Fruit fly (Drosophila melanogaster) whole organism, prepupa: ENCODE results near the gene CG5235.

Source experiments
- CG10631 ChIP-seq: fragments of 200-800 bp; sonication (Bioruptor generic); optimal IDR thresholded peaks from 2 replicates; lab custom pipeline; 2016; ENCODE audit warnings: missing biosample characterization, missing genetic modification characterization
- CG10669 ChIP-seq: fragments of 200-800 bp; sonication (Bioruptor generic); optimal IDR thresholded peaks from 3 replicates; lab custom pipeline; 2018; ENCODE audit warnings: missing biosample characterization, mild to moderate bottlenecking, missing genetic modification characterization, moderate library complexity
- CG11762 ChIP-seq: fragments of 200-800 bp; sonication (Bioruptor generic); optimal IDR thresholded peaks from 3 replicates; lab custom pipeline; 2016; ENCODE audit warnings: missing biosample characterization, missing genetic modification characterization; ENCODE audit not compliant: insufficient read depth
- CG11902 ChIP-seq: fragments of 200-800 bp; sonication (Bioruptor generic); optimal IDR thresholded peaks from 3 replicates; lab custom pipeline; 2016; ENCODE audit warnings: missing biosample characterization, missing genetic modification characterization
- CG15336 ChIP-seq: fragments of 200-800 bp; sonication (Bioruptor generic); IDR thresholded peaks from 2 replicates; pipeline ENCODE4 v1.3.6; 2022; ENCODE audit warnings: missing biosample characterization, missing genetic modification characterization
- CG16779 ChIP-seq: fragments of 200-800 bp; sonication (Bioruptor generic); optimal IDR thresholded peaks from 3 replicates; lab custom pipeline; 2017; ENCODE audit warnings: missing biosample characterization, mild to moderate bottlenecking, missing genetic modification characterization
- CG3032 ChIP-seq: fragments of 200-800 bp; optimal IDR thresholded peaks from 2 replicates; lab custom pipeline; 2019; ENCODE audit warnings: missing biosample characterization, mild to moderate bottlenecking, missing genetic modification characterization, moderate library complexity
- CG31627 ChIP-seq: fragments of 200-800 bp; sonication (Bioruptor generic); optimal IDR thresholded peaks from 3 replicates; lab custom pipeline; 2016; ENCODE audit warnings: missing biosample characterization, missing genetic modification characterization
- CG32006 ChIP-seq: fragments of 200-800 bp; sonication (Bioruptor generic); optimal IDR thresholded peaks from 3 replicates; lab custom pipeline; 2017; ENCODE audit warnings: missing biosample characterization, mild to moderate bottlenecking, missing genetic modification characterization
- CG34406 ChIP-seq: fragments of 200-800 bp; sonication (Bioruptor generic); optimal IDR thresholded peaks from 3 replicates; lab custom pipeline; 2016; ENCODE audit warnings: missing biosample characterization, missing genetic modification characterization
- CG4318 ChIP-seq: fragments of 200-800 bp; sonication (Bioruptor generic); optimal IDR thresholded peaks from 3 replicates; lab custom pipeline; 2017; ENCODE audit warnings: missing biosample characterization, mild to moderate bottlenecking, missing genetic modification characterization
- CG6276 ChIP-seq: fragments of 200-800 bp; sonication (Bioruptor generic); optimal IDR thresholded peaks from 2 replicates; lab custom pipeline; 2017; ENCODE audit warnings: missing biosample characterization, mild to moderate bottlenecking, missing genetic modification characterization
- CG6792 ChIP-seq: fragments of 200-800 bp; sonication (Bioruptor generic); optimal IDR thresholded peaks from 3 replicates; lab custom pipeline; 2016; ENCODE audit warnings: missing biosample characterization, missing genetic modification characterization
- CG6808 ChIP-seq: fragments of 200-800 bp; sonication (Bioruptor generic); optimal IDR thresholded peaks from 3 replicates; lab custom pipeline; 2017; ENCODE audit warnings: missing biosample characterization, missing genetic modification characterization, mild to moderate bottlenecking, moderate library complexity, missing genetic modification reagents
- CG6854 ChIP-seq: fragments of 200-800 bp; sonication (Bioruptor generic); optimal IDR thresholded peaks from 2 replicates; lab custom pipeline; 2017; ENCODE audit warnings: missing biosample characterization, mild to moderate bottlenecking, missing genetic modification characterization
- CG8119 ChIP-seq: fragments of 200-800 bp; sonication (Bioruptor generic); IDR thresholded peaks from 3 replicates; pipeline ENCODE4 v1.3.6; 2022; ENCODE audit warnings: missing biosample characterization, missing genetic modification characterization
- CG8319 ChIP-seq: fragments of 200-800 bp; sonication (Bioruptor generic); optimal IDR thresholded peaks from 3 replicates; lab custom pipeline; 2016; ENCODE audit warnings: missing biosample characterization, missing genetic modification characterization
- CG9139 ChIP-seq: fragments of 200-800 bp; sonication (Bioruptor generic); optimal IDR thresholded peaks from 3 replicates; lab custom pipeline; 2017; ENCODE audit warnings: missing biosample characterization, mild to moderate bottlenecking, missing genetic modification characterization
- Eip75B ChIP-seq: fragments of 200-800 bp; sonication (Bioruptor generic); optimal IDR thresholded peaks from 3 replicates; lab custom pipeline; 2016; ENCODE audit warnings: missing biosample characterization, missing genetic modification characterization
- Eip93F ChIP-seq: fragments of 200-800 bp; sonication (Bioruptor generic); optimal IDR thresholded peaks from 2 replicates; lab custom pipeline; 2016; ENCODE audit warnings: missing biosample characterization, mild to moderate bottlenecking, missing genetic modification characterization
- Ets21C ChIP-seq: fragments of 200-800 bp; sonication (Bioruptor generic); optimal IDR thresholded peaks from 3 replicates; lab custom pipeline; 2016; ENCODE audit warnings: missing biosample characterization, missing genetic modification characterization
- Gug ChIP-seq: fragments of 200-800 bp; sonication (Bioruptor generic); IDR thresholded peaks from 2 replicates; pipeline ENCODE4 v1.3.6; 2022; ENCODE audit warnings: missing biosample characterization, missing genetic modification characterization
- Hr38 ChIP-seq: sonication (Bioruptor generic); optimal IDR thresholded peaks from 2 replicates; lab custom pipeline; 2016; ENCODE audit warnings: missing biosample characterization, missing genetic modification characterization
- Hr39 ChIP-seq: fragments of 200-800 bp; sonication (Bioruptor generic); optimal IDR thresholded peaks from 2 replicates; lab custom pipeline; 2016; ENCODE audit warnings: missing biosample characterization, missing genetic modification characterization
- Hr4 ChIP-seq: fragments of 200-800 bp; sonication (Bioruptor generic); optimal IDR thresholded peaks from 3 replicates; lab custom pipeline; 2016; ENCODE audit warnings: missing biosample characterization, missing genetic modification characterization
- Lpt ChIP-seq: fragments of 200-800 bp; sonication (Bioruptor generic); optimal IDR thresholded peaks from 3 replicates; lab custom pipeline; 2016; ENCODE audit warnings: missing biosample characterization, missing genetic modification characterization
- OdsH ChIP-seq: fragments of 200-800 bp; sonication (Bioruptor generic); optimal IDR thresholded peaks from 3 replicates; lab custom pipeline; 2016; ENCODE audit warnings: missing biosample characterization, missing genetic modification characterization
- Sox102F ChIP-seq: fragments of 200-800 bp; sonication (Bioruptor generic); optimal IDR thresholded peaks from 2 replicates; lab custom pipeline; 2016; ENCODE audit warnings: missing biosample characterization, mild to moderate bottlenecking, missing genetic modification characterization
- Sox14 ChIP-seq: fragments of 200-800 bp; sonication (Bioruptor generic); optimal IDR thresholded peaks from 3 replicates; lab custom pipeline; 2016; ENCODE audit warnings: missing biosample characterization, missing genetic modification characterization
- Sox15 ChIP-seq: fragments of 200-800 bp; sonication (Bioruptor generic); optimal IDR thresholded peaks from 3 replicates; lab custom pipeline; 2016; ENCODE audit warnings: missing biosample characterization, missing genetic modification characterization
- achi ChIP-seq: fragments of 200-800 bp; sonication (Bioruptor generic); optimal IDR thresholded peaks from 3 replicates; lab custom pipeline; 2016; ENCODE audit warnings: missing biosample characterization, missing genetic modification characterization
- cyc ChIP-seq: fragments of 200-800 bp; sonication (Bioruptor generic); optimal IDR thresholded peaks from 3 replicates; lab custom pipeline; 2016; ENCODE audit warnings: missing biosample characterization, missing genetic modification characterization
- dac ChIP-seq: fragments of 200-800 bp; sonication (Bioruptor generic); optimal IDR thresholded peaks from 2 replicates; lab custom pipeline; 2017; ENCODE audit warnings: missing biosample characterization, mild to moderate bottlenecking, missing genetic modification characterization
- eg ChIP-seq: fragments of 200-800 bp; sonication (Bioruptor generic); IDR thresholded peaks from 3 replicates; pipeline ENCODE4 v1.3.6; 2022; ENCODE audit warnings: missing biosample characterization, missing genetic modification characterization
- esn ChIP-seq: fragments of 200-800 bp; sonication (Bioruptor generic); optimal IDR thresholded peaks from 2 replicates; lab custom pipeline; 2016; ENCODE audit warnings: missing biosample characterization, mild to moderate bottlenecking, missing genetic modification characterization, moderate library complexity
- fd59A ChIP-seq: fragments of 200-800 bp; sonication (Bioruptor generic); optimal IDR thresholded peaks from 2 replicates; lab custom pipeline; 2017; ENCODE audit warnings: missing biosample characterization, mild to moderate bottlenecking, missing genetic modification characterization, missing genetic modification reagents
- fd85E ChIP-seq: fragments of 200-800 bp; sonication (Bioruptor generic); optimal IDR thresholded peaks from 3 replicates; lab custom pipeline; 2016; ENCODE audit warnings: missing biosample characterization, missing genetic modification characterization
- fkh ChIP-seq: fragments of 200-800 bp; sonication (Bioruptor generic); optimal IDR thresholded peaks from 3 replicates; lab custom pipeline; 2017; ENCODE audit warnings: missing biosample characterization, mild to moderate bottlenecking, missing genetic modification characterization, moderate library complexity
- lz ChIP-seq: fragments of 200-800 bp; sonication (Bioruptor generic); optimal IDR thresholded peaks from 3 replicates; lab custom pipeline; 2016; ENCODE audit warnings: missing biosample characterization, missing genetic modification characterization
- net ChIP-seq: fragments of 200-800 bp; sonication (Bioruptor generic); optimal IDR thresholded peaks from 3 replicates; lab custom pipeline; 2016; ENCODE audit warnings: missing biosample characterization, missing genetic modification characterization
- pdm3 ChIP-seq: fragments of 200-800 bp; sonication (Bioruptor generic); optimal IDR thresholded peaks from 3 replicates; lab custom pipeline; 2016; ENCODE audit warnings: missing biosample characterization, missing genetic modification characterization
- salr ChIP-seq, 2 experiments: fragments of 200-800 bp; sonication (Bioruptor generic); optimal IDR thresholded peaks; 3 replicates each; lab custom pipeline; 2016 to 2018; ENCODE audit warnings: missing biosample characterization in 2 of 2, missing genetic modification characterization in 2 of 2, mild to moderate bottlenecking in 1 of 2
- spab ChIP-seq: fragments of 200-800 bp; sonication (Bioruptor generic); optimal IDR thresholded peaks from 2 replicates; lab custom pipeline; 2017; ENCODE audit warnings: missing biosample characterization, mild to moderate bottlenecking, missing genetic modification characterization, missing genetic modification reagents
- ss ChIP-seq, 2 experiments: fragments of 200-800 bp; sonication (Bioruptor generic); optimal IDR thresholded peaks; 2 replicates in 1 of 2; 3 replicates in 1 of 2; lab custom pipeline; 2017 to 2018; ENCODE audit warnings: mild to moderate bottlenecking in 2 of 2, missing biosample characterization in 2 of 2, missing genetic modification characterization in 2 of 2, moderate library complexity in 1 of 2
- svp ChIP-seq: fragments of 200-800 bp; sonication (Bioruptor generic); peaks from one replicate; lab custom pipeline; 2016; ENCODE audit warnings: missing biosample characterization, missing genetic modification characterization
- topi ChIP-seq: fragments of 200-800 bp; sonication (Bioruptor generic); optimal IDR thresholded peaks from 3 replicates; lab custom pipeline; 2016; ENCODE audit warnings: missing biosample characterization, missing genetic modification characterization
- vri ChIP-seq: fragments of 200-800 bp; sonication (Bioruptor generic); optimal IDR thresholded peaks from 3 replicates; lab custom pipeline; 2016; ENCODE audit warnings: missing biosample characterization, mild to moderate bottlenecking, missing genetic modification characterization

CG5235 gene

DNA sequence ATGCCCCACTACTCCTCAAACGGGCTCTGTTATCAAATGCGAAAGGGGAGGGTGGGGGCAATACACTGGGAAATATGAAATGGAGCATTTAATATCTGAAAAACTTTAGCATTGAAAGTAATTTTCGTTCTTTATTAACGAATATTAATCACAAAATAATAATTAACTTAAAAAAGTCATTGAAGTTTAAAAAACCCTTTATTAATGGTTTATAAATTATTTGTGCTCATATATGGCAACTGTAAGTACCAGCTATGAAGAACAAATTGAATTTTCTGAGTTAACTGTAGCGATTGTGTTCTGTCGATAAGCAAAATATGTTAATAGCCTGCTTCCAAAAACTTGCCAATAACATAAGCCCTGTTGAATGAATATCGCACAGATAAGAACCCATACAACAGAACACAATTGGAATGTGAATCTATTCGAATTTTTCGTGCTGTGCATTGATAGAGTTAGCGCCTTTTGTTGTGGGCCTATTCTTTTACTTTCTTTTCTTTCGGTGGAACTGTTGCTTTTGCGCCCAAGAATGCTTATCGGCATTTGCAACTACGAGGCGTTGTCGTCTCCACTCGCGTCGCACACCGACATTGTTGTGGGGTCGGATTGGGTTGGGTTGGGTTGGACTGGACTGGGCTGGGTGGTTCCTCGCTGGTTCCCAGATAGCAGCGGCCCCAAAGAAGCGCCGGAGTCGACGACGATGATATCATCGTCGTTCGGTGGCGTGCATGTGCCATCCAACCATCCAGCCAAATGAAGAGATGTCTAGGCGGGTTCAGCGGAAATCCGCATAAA lies 29.2 kb downstream of the CG5235 start (continued):
- TF ChIP-seq CG10669: no peak
- TF ChIP-seq CG4318 (GFP tag; lab: Kevin White, UChicago): peak; percentile 56
- no peak for TF ChIP-seq Sox102F (GFP tag; lab: Kevin White, UChicago)
- TF ChIP-seq topi (GFP tag; lab: Kevin White, UChicago): no peak
- TF ChIP-seq fd85E: no peak
- TF ChIP-seq CG8319: no peak
- no peak for TF ChIP-seq CG31627 (GFP tag; lab: Kevin White, UChicago)
- TF ChIP-seq Lpt (GFP tag; lab: Kevin White, UChicago): no peak
- TF ChIP-seq CG6854 (GFP tag; lab: Kevin White, UChicago): no peak
- TF ChIP-seq esn (GFP tag; lab: Kevin White, UChicago): peak; percentile 45
- no peak for TF ChIP-seq Hr39 (GFP tag; lab: Kevin White, UChicago)
- TF ChIP-seq CG6792 (GFP tag; lab: Kevin White, UChicago): peak; percentile 32
- TF ChIP-seq Eip75B: no peak
- TF ChIP-seq CG10631 (GFP tag; lab: Kevin White, UChicago): peak; percentile 53
- TF ChIP-seq Sox14: no peak
- TF ChIP-seq CG6276 (GFP tag; lab: Kevin White, UChicago): peak; percentile 54
- peak in 1 of 2 experiments; percentile 49 for TF ChIP-seq salr (GFP tag; optimal IDR thresholded peaks at IDR 0.05; lab: Kevin White, UChicago)
- TF ChIP-seq Hr4 (GFP tag; lab: Kevin White, UChicago): peak; percentile 62
- no peak for TF ChIP-seq CG11902 (GFP tag; lab: Kevin White, UChicago)
- TF ChIP-seq fkh (GFP tag; lab: Kevin White, UChicago): no peak
- no peak for TF ChIP-seq ss (GFP tag; optimal IDR thresholded peaks at IDR 0.05; lab: Kevin White, UChicago)
- no peak for TF ChIP-seq Ets21C (GFP tag; lab: Kevin White, UChicago)
- peak; percentile 24 for TF ChIP-seq net (GFP tag; lab: Kevin White, UChicago)
- TF ChIP-seq CG34406 (GFP tag; lab: Kevin White, UChicago): no peak
- no peak for TF ChIP-seq cyc (GFP tag; lab: Kevin White, UChicago)
- no peak for TF ChIP-seq Gug (GFP tag; lab: Robert Waterston, UW)
- TF ChIP-seq Eip93F (GFP tag; lab: Kevin White, UChicago): no peak
- peak; percentile 10; the same call in 2 of the 3 replicates for TF ChIP-seq eg (GFP tag; lab: Robert Waterston, UW)
- TF ChIP-seq pdm3 (GFP tag; lab: Kevin White, UChicago): no peak
- TF ChIP-seq CG15336: no peak
- TF ChIP-seq CG16779: no peak
- no peak for TF ChIP-seq CG11762
- no peak for TF ChIP-seq CG32006 (GFP tag; lab: Kevin White, UChicago)
- TF ChIP-seq CG9139 (GFP tag; lab: Kevin White, UChicago): no peak
- TF ChIP-seq dac (GFP tag; lab: Kevin White, UChicago): no peak
- TF ChIP-seq Hr38 (GFP tag; lab: Kevin White, UChicago): no peak
- TF ChIP-seq OdsH (GFP tag; lab: Kevin White, UChicago): peak; percentile 38
- TF ChIP-seq, all 60 proteins: peak for 18

DNA sequence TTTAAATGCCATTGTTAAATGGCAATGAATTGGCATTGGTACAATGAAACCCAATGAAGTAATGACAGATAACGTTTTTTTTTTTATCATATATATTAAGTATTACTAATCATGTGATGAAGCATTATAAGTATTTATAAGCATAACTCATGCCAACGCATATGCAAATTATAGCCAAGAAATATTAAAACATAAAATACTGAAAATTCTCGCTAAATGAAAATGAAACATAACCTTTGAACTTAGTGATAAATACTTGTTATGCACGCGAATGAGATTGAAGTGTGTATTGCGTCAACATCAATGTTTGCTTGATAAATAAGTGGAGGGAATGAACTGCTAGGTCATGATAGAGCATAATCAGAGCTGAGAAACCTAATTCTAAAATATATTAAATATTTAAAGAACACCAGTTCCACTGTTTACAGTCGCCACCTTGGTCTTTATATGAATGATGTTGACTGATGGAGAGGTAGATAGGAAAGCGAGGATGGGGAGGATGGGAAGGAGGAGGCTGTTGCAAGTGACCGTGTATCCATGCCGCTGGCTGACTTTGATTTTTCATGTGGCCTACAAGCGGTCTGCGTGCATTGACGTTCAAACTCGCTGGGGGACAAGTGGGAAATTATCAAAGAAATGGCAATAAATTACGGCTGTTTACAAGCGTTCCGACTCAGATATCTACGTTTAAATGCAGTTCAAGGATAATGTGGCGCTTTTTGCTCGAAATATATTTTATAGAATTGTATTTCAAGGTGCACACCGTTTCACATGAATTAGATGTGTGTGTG lies 33.9 kb downstream of the CG5235 start:
- TF ChIP-seq svp (GFP tag; lab: Kevin White, UChicago) (peak; percentile 61), CG10669 (no peak), CG8119 (no peak), Sox14 (no peak), pdm3 (GFP tag; lab: Kevin White, UChicago) (no peak), achi (GFP tag; lab: Kevin White, UChicago) (no peak), CG6276 (GFP tag; lab: Kevin White, UChicago) (peak; percentile 23), CG32006 (GFP tag; lab: Kevin White, UChicago) (peak; percentile 12), CG3032 (no peak), vri (GFP tag; lab: Kevin White, UChicago) (no peak), net (GFP tag; lab: Kevin White, UChicago) (peak; percentile 28), cyc (GFP tag; lab: Kevin White, UChicago) (no peak), fd59A (GFP tag; lab: Kevin White, UChicago) (no peak), esn (GFP tag; lab: Kevin White, UChicago) (no peak), spab (GFP tag; lab: Kevin White, UChicago) (no peak), fkh (GFP tag; lab: Kevin White, UChicago) (peak; percentile 62), CG8319 (no peak), CG10631 (GFP tag; lab: Kevin White, UChicago) (no peak), Sox102F (GFP tag; lab: Kevin White, UChicago) (no peak), lz (no peak), CG6808 (GFP tag; lab: Kevin White, UChicago) (no peak), Sox15 (GFP tag; lab: Kevin White, UChicago) (no peak), ss (GFP tag; optimal IDR thresholded peaks at IDR 0.05; lab: Kevin White, UChicago) (no peak)
